Worm (Caenorhabditis elegans): ENCODE results near the gene tram-1.

Gene tram-1

ce11 chrIV:10221187-10221586 lies at the start of gene tram-1:
Gene tram-1 (minus strand): TSS chrIV:10221287.
- no peak for TF ChIP-seq unc-62 (GFP tag; optimal IDR thresholded peaks at IDR 0.05)

ce11 chrIV:10269137-10269933 lies 48.2 kb upstream of the tram-1 start, which contains the start of the genes nspd-7 and Y43C5A.2:
Gene nspd-7 (minus strand): TSS chrIV:10269187.
Gene Y43C5A.2 (plus strand): TSS chrIV:10269883.
- no peak for TF ChIP-seq unc-62 (GFP tag; optimal IDR thresholded peaks at IDR 0.05)

DNA sequence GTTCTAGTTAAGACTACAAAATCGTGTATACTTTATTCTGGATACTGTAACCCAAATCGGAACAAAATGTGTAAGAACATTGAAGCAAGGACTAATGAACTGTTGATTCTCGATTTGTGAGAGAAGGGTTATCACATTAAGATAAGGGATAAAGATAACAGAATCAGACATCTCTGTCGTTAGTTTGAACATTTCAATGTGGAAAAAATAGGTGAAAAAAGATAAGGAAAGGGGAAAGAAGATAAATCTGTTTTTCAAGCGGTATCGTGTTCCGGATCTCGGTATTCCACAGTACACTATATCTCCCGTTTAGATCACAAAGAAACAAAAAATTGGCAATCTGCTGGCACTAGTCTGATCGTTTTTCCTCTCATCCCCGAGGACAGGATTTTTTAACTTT lies 40.0 kb upstream of the tram-1 start:
- no peak for TF ChIP-seq unc-62 (GFP tag; optimal IDR thresholded peaks at IDR 0.05)

ce11 chrIV:10259557-10259956 lies 38.5 kb upstream of the tram-1 start, which contains the start of gene F01G10.9:
Gene F01G10.9 (minus strand): TSS chrIV:10259657.
- no peak for TF ChIP-seq unc-62 (GFP tag; optimal IDR thresholded peaks at IDR 0.05)

DNA sequence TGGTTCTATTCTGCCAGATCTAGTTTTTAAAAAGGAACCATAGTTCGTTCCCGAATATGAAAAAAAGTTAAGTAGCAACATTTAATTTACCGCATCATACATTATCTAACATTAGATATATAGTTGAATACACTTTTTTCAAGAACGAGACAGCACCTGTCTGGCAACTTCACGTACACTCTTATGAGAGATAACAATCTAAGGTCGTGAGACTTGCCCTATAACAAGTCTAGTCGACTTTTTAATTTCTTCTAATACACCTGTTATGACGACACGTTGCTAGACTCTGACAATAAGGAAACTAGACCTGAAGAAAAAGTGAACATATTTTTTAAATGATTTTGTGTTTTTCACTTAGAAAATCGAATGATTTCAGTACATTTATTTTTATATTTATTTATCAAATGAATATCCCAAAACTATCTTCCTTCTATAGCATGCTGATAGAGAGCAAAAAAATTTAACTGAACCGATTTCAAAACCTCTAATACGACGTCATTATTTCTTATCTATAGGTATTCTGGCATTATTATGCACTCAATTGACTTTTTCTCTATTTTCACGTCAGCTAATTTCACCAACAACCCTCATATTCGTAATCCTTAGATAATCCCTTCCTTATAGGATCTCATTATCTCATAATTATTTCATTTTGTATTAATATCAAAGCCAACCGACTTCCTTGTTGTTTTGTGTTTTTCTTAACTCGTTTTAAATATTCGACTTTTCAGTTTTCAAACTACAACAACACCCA lies 32.0 kb upstream of the tram-1 start:
- TF ChIP-seq unc-62 (GFP tag; optimal IDR thresholded peaks at IDR 0.05): no peak

DNA sequence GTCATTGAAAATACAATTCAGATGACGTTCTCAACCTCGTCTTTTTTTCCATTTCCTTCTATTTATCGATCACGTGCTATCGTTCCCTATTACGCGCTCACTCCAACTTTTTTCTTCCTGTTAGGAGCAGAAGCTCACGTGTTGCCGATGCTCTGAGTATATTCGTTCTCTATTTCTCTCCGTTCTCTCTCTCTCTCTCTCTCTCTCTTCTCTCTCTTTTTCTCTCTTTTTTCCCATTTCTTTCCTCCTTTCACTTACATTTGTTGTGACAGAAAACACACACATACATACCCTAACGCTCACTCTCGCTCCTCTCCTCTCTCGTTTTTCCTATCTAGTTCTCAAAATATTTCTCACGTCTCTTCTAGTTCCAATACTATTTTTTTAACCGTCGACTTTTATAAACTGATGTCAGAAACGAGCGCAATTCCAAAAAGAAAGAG lies 31.3 kb upstream of the tram-1 start:
- TF ChIP-seq unc-62 (GFP tag; optimal IDR thresholded peaks at IDR 0.05): no peak

DNA sequence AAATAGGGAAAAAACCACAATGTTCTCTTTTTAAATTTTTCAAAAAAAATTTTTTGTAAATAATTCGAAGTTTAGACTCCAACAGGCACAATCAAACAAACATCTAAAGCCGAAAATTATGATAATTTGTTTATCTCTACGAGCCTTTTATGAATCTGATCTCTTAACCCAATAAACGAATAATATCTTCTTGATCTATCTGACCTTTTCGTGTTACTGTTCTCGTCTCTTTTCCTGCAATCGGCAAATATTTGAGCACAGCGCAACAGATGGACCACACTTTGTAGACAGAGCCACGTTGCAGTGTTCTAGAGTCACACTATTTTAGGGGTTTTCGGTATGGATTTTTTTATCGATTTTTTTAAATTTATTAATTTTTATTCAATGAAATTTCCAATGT lies 30.7 kb upstream of the tram-1 start:
- no peak for TF ChIP-seq unc-62 (GFP tag; optimal IDR thresholded peaks at IDR 0.05)

DNA sequence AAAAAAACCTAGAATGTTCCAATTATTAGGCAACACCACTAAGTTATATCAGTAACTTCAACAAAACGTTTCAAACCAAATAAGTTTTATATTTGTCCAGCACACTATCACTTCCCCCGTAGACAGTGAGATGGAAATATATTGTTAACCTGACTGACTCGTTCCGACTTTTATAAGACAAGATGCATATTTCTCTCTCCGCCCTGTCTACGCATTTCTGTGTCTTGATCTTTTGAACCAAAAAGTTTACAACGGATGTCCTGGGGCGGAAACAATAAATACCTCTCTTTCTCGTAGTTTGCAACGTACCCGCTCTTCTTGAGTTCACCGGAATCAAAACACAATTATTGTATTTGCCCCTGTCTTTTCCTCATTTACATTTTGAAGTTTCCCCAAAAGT lies 30.2 kb upstream of the tram-1 start:
- no peak for TF ChIP-seq unc-62 (GFP tag; optimal IDR thresholded peaks at IDR 0.05)

DNA sequence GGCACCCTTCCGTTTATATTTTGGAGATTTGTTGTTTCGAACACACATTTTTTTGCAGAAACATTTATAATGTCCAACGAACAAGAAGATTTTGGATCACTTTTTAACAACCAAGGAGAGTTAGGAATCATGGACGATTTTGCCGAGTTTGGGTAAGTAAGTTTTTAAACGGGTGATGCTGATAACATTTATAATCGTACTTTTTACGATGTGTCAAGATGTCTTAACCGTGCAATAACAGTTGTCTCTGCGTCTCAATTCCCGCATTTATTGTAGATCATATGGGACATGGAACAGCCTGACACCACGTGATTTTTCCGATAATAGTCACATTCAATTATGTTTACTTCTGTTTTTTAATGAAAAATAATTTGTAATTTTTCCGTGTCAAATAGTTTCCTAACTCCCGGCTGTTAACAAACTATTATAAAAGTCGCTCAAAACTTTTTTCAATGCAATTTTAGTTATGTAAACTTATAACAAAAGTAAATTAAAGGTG lies 29.5 kb upstream of the tram-1 start, which contains the start of gene daf-14:
Gene daf-14 (plus strand): TSS at position 51 of the 499 bp plus-strand sequence.
- no peak for TF ChIP-seq unc-62 (GFP tag; optimal IDR thresholded peaks at IDR 0.05)

DNA sequence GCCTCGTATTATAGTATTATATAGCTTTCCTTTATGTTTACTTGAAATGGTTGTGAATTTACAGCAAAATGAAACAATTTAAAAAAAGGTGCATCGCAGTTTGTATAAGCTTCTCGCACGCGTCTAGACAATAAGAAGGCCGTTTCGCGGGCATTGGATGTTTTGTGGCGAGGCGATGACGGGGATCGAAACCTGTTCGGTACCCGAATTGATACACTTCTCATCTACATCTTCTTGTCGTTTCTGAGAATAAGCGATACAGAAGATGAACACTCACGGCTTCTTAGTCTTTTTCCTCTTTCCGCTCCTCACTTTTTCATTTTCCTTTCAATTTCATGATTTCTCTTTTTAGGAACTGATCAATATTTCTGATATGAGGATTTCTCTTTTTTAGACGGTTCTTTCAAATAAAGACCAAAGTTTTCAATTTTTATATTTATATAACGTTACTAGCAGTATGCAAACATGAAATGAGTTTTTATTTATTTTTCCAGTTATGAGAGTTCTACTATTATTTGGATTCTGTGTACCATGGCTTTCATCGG lies 24.7 kb upstream of the tram-1 start, which contains the start of gene F01G10.10:
Gene F01G10.10 (plus strand): TSS at position 495 of the 545 bp plus-strand sequence.
- no peak for TF ChIP-seq unc-62 (GFP tag; optimal IDR thresholded peaks at IDR 0.05)

DNA sequence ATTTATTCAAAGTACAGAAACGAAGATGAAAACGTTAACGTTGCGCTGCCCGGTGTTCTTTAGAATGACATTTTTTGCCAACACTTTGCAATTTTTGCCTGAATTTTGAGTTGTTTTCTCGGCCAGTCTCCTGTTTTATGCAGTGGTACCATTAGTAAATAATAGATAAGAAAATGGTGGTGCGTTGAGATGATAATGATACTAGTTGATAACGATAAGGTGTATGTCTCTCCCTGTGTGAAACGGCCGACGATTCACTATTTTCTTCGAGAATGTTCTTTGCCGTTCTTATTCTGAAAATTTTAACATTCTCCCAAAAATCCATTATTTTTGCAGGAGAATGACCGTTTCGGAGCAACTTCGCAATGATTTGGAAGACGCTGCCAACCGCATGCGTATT lies 22.2 kb upstream of the tram-1 start, which contains the start of gene tkt-1:
Gene tkt-1 (plus strand): TSS at position 337 of the 400 bp plus-strand sequence.
- TF ChIP-seq unc-62 (GFP tag; optimal IDR thresholded peaks at IDR 0.05): no peak

DNA sequence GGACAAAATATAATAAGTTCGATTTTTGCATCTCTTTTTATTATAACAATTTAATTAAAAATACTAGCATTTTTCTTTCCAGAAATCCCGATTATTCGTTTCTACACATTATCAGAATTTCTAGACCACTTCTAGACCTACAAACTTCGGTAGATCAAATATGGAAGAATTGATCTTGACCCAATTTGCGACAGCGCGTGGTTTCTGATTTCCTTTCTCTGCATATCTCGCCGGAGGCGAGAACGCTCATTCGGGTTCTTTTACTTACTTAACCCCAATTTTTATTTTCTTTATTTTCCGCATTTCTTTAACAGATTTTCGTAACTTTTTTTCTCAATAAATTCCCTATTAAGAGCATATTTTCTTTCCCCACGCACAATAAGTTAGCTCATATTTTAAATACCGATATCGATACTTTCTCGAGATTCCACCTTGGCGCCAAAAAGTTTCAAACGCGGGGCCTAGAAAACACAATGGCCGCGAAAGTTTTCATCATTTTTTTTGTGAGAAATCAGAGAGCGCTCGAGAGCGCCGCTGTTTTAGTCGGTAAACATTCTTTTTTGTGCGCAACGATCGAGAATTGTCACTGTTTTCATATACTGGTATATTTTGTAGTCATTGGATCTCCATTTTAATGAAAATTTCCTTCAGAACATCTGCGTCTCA lies 21.5 kb upstream of the tram-1 start:
- no peak for TF ChIP-seq unc-62 (GFP tag; optimal IDR thresholded peaks at IDR 0.05)

DNA sequence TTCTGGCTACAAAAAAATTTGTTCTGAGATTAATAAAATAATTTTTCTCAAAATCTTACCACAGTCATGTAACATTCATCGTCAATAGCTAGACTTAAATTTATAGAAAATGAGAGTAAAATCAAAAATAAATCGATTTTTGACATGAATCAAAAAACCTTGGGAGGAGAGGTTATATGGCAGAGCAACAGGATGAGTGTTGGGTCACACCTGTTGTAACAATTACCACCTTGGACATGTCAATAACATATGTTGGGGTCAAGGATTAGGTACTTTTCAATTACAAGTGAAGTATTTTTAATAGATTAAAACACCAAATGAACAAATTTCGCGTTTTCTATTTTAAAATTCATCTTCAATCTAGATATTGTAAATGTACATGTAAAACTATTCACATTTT lies 20.6 kb upstream of the tram-1 start, which contains the start of gene lipl-7:
Gene lipl-7 (minus strand): TSS at position 165 of the 400 bp plus-strand sequence.
- no peak for TF ChIP-seq unc-62 (GFP tag; optimal IDR thresholded peaks at IDR 0.05)

- TF ChIP-seq unc-62 (GFP tag; optimal IDR thresholded peaks at IDR 0.05): no peak
Observed at ce11 chrIV:10239045-10239444, 18.0 kb upstream of the tram-1 start, which contains the start of gene ech-8. Gene ech-8 (minus strand): TSS chrIV:10239176.

ce11 chrIV:10236106-10236505 lies 15.0 kb upstream of the tram-1 start:
- no peak for TF ChIP-seq unc-62 (GFP tag; optimal IDR thresholded peaks at IDR 0.05)

Data from whole organism, dauer.